Worm (Caenorhabditis elegans): Measurements from ENCODE around the gene C29F7.1.

DNA sequence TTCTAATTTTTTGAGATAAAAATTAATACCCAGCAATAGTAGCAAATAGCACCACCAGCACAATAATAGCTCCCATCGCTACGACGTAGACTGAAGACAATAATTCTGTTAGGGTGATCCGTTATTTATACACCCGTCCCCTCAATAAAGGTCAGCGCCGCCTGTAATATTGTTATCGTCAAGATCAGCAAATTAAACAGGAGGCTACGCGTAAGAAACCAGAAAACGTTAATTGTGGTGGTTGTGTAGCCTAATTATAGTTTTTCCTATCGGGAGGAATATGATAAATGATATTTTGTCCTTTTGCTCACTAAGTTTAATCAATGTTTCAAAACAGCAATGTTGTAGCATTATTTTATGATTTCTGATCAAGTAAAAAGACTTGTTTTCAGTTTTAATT is at the start of gene C29F7.1, which contains the start of gene cyp-13B1:
- TF ChIP-seq lin-39 (tag; optimal IDR thresholded peaks at IDR 0.05) (no peak), tag-97 (GFP tag; IDR thresholded peaks at IDR 0.05) (no peak), fos-1 (tag; optimal IDR thresholded peaks at IDR 0.05) (no peak), ces-1 (GFP tag; optimal IDR thresholded peaks at IDR 0.05) (no peak)
